Fruit fly (Drosophila melanogaster): ENCODE results near the gene CG6664.

DNA sequence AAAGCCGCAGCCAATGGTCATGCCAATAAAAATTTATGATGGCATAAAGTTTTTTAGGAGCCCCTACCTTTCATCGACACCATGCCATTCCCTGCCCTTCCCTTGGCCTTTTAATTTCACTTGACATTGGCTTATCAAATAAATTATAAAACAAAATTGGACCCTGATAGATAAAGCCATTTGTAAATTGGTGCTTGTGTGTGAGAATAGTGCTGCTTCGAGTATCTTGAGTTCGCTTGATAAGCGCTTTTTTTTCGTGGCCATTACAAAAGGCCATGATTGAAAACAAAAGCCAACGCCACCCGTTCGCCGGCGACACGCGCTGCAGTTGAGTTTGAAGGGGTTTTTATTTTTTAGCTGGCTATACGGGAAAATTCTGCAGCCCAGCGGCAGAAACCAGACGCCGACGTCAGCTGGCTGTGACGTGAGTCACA is 33.9 kb upstream of the CG6664 start:
- TF ChIP-seq CTCF (optimal IDR thresholded peaks at IDR 0.05) (no peak), CG8478 (optimal IDR thresholded peaks at IDR 0.05) (no peak)

Data from S2 (cell line).